Worm (Caenorhabditis elegans): ENCODE measurements around the gene fbxa-107.

The fbxa-107 gene

ce11 chrV:18144442-18144841 lies 20.7 kb downstream of the fbxa-107 start:
- TF ChIP-seq ets-7 (tag; optimal IDR thresholded peaks at IDR 0.05) (no peak), sea-1 (GFP tag; conservative IDR thresholded peaks at IDR 0.05) (no peak), F13C5.2 (tag; optimal IDR thresholded peaks at IDR 0.05) (no peak), ama-1 (optimal IDR thresholded peaks at IDR 0.05) (no peak), B0310.2 (tag; optimal IDR thresholded peaks at IDR 0.05) (no peak), hmg-4 (GFP tag; optimal IDR thresholded peaks at IDR 0.05) (no peak), tbx-37 (GFP tag; conservative IDR thresholded peaks at IDR 0.05) (no peak), ceh-13 (GFP tag; optimal IDR thresholded peaks at IDR 0.05) (no peak), scrt-1 (GFP tag; IDR thresholded peaks at IDR 0.05) (no peak), pes-1 (GFP tag; IDR thresholded peaks at IDR 0.05) (no peak), hmbx-1 (tag; optimal IDR thresholded peaks at IDR 0.05) (no peak), hnd-1 (tag; optimal IDR thresholded peaks at IDR 0.05) (no peak), tra-4 (tag; optimal IDR thresholded peaks at IDR 0.05) (no peak)

- no peak for TF ChIP-seq hmg-4 (GFP tag; optimal IDR thresholded peaks at IDR 0.05)
- TF ChIP-seq tbx-11 (GFP tag; IDR thresholded peaks at IDR 0.05) = no peak
- TF ChIP-seq hnd-1 (tag; optimal IDR thresholded peaks at IDR 0.05) = no peak
- no peak for TF ChIP-seq tbx-37 (GFP tag; conservative IDR thresholded peaks at IDR 0.05)
- no peak for TF ChIP-seq ceh-13 (GFP tag; optimal IDR thresholded peaks at IDR 0.05)
- no peak for TF ChIP-seq tra-4 (tag; optimal IDR thresholded peaks at IDR 0.05)
- no peak for TF ChIP-seq ets-7 (tag; optimal IDR thresholded peaks at IDR 0.05)
- TF ChIP-seq ceh-36 (tag; optimal IDR thresholded peaks at IDR 0.05) = no peak
- no peak for TF ChIP-seq scrt-1 (GFP tag; IDR thresholded peaks at IDR 0.05)
- no peak for TF ChIP-seq hmbx-1 (tag; optimal IDR thresholded peaks at IDR 0.05)
- no peak for TF ChIP-seq pes-1 (GFP tag; IDR thresholded peaks at IDR 0.05)
- no peak for TF ChIP-seq B0310.2 (tag; optimal IDR thresholded peaks at IDR 0.05)
- TF ChIP-seq aly-1 (tag; optimal IDR thresholded peaks at IDR 0.05) = no peak
- no peak for TF ChIP-seq flt-1 (GFP tag; IDR thresholded peaks at IDR 0.05)
- no peak for TF ChIP-seq sea-1 (GFP tag; conservative IDR thresholded peaks at IDR 0.05)
These were observed 22.3 kb downstream of the fbxa-107 start, which contains the start of gene C14A6.3 for ce11 chrV:18146077-18146476. C14A6.3 (plus strand) TSS chrV:18146377.

- TF ChIP-seq flt-1 (GFP tag; IDR thresholded peaks at IDR 0.05) (no peak), tra-4 (tag; optimal IDR thresholded peaks at IDR 0.05) (no peak), tbx-37 (GFP tag; conservative IDR thresholded peaks at IDR 0.05) (no peak), hmg-4 (GFP tag; optimal IDR thresholded peaks at IDR 0.05) (no peak), pes-1 (GFP tag; IDR thresholded peaks at IDR 0.05) (no peak), ceh-13 (GFP tag; optimal IDR thresholded peaks at IDR 0.05) (no peak), ceh-36 (tag; optimal IDR thresholded peaks at IDR 0.05) (no peak), ets-7 (tag; optimal IDR thresholded peaks at IDR 0.05) (no peak), aly-1 (tag; optimal IDR thresholded peaks at IDR 0.05) (no peak), hnd-1 (tag; optimal IDR thresholded peaks at IDR 0.05) (no peak), B0310.2 (tag; optimal IDR thresholded peaks at IDR 0.05) (no peak), hmbx-1 (tag; optimal IDR thresholded peaks at IDR 0.05) (no peak), tbx-11 (GFP tag; IDR thresholded peaks at IDR 0.05) (no peak), scrt-1 (GFP tag; IDR thresholded peaks at IDR 0.05) (no peak), ama-1 (optimal IDR thresholded peaks at IDR 0.05) (no peak), F13C5.2 (tag; optimal IDR thresholded peaks at IDR 0.05) (no peak)
These were observed 34.0 kb downstream of the fbxa-107 start, which contains the start of gene clec-48 for ce11 chrV:18157707-18158106. clec-48 (plus strand) TSS chrV:18158026.

DNA sequence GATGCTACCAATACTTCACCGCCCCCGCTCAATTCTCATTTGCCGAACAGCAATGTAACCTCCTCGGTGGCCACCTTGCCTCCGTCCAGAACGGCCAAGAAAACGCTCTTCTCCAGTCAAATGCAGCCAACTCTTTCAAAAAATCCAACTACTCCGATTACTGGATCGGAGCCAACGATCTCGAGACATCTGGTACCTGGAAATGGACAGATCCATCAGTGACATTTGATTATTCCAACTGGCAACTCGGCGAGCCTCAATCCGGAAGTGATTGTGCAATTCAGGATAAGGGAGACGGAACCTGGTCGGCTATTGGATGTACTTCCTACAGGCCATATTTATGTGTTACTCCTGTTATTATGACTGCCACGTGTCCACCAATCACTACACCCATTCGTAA lies 34.4 kb downstream of the fbxa-107 start:
- TF ChIP-seq tbx-11 (GFP tag; IDR thresholded peaks at IDR 0.05) (no peak), F13C5.2 (tag; optimal IDR thresholded peaks at IDR 0.05) (no peak), ceh-36 (tag; optimal IDR thresholded peaks at IDR 0.05) (no peak), hmg-4 (GFP tag; optimal IDR thresholded peaks at IDR 0.05) (no peak), hmbx-1 (tag; optimal IDR thresholded peaks at IDR 0.05) (no peak), pes-1 (GFP tag; IDR thresholded peaks at IDR 0.05) (no peak), flt-1 (GFP tag; IDR thresholded peaks at IDR 0.05) (no peak), sea-1 (GFP tag; conservative IDR thresholded peaks at IDR 0.05) (no peak), ets-7 (tag; optimal IDR thresholded peaks at IDR 0.05) (no peak), B0310.2 (tag; optimal IDR thresholded peaks at IDR 0.05) (no peak), aly-1 (tag; optimal IDR thresholded peaks at IDR 0.05) (no peak)

DNA sequence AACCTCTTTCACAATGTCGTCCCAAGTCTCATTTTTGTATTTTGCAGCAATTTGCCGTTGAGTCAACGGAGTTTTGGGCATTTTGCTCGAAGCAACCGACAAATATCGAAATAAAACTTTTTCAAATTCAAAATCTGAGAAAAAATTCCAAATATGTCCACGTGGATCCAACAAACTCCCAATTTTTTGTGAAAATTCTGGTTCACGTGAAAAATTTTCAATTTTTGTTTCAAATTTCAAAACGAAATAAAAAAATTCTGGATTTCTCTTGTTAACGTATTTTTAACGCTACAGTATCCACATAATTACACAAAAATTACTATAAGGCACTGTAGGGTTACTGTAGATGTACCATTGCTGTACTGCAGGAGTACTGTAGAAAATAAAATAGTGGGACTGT lies 37.5 kb downstream of the fbxa-107 start, which contains the start of gene C14A6.13:
TSS of gene C14A6.13 (minus strand) at position 101 of the 400 bp plus-strand sequence.
- TF ChIP-seq B0310.2 (tag; optimal IDR thresholded peaks at IDR 0.05) = no peak

- no peak for TF ChIP-seq B0310.2 (tag; optimal IDR thresholded peaks at IDR 0.05)
- TF ChIP-seq pes-1 (GFP tag; IDR thresholded peaks at IDR 0.05) = no peak
- no peak for TF ChIP-seq tbx-37 (GFP tag; conservative IDR thresholded peaks at IDR 0.05)
- no peak for TF ChIP-seq sea-1 (GFP tag; conservative IDR thresholded peaks at IDR 0.05)
These were observed 38.8 kb downstream of the fbxa-107 start, which contains the start of gene C14A6.12 for ce11 chrV:18162568-18162967. C14A6.12 (minus strand) TSS chrV:18162668.

DNA sequence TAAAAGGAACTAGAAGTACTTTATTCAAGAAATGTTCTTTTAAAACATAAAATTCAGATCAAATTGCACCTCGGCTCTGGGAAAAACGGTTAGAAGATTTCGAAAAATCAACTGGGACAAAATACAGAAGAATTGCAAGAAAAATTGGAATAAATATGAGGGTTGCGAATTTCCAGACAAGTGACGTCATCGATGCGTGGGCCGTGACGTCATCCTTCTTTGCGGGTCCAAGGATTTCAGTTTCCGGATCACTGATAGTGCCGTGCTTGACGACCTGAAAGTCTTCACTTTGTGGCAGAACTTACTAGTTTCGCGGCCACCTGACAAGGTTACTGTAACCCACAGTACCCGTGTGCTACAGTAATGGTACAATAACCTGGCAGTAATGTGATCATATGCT lies 39.7 kb downstream of the fbxa-107 start:
- no peak for TF ChIP-seq flt-1 (GFP tag; IDR thresholded peaks at IDR 0.05)
- TF ChIP-seq ama-1 (optimal IDR thresholded peaks at IDR 0.05) = no peak
- no peak for TF ChIP-seq hnd-1 (tag; optimal IDR thresholded peaks at IDR 0.05)
- no peak for TF ChIP-seq B0310.2 (tag; optimal IDR thresholded peaks at IDR 0.05)
- no peak for TF ChIP-seq ceh-13 (GFP tag; optimal IDR thresholded peaks at IDR 0.05)
- TF ChIP-seq aly-1 (tag; optimal IDR thresholded peaks at IDR 0.05) = no peak
- no peak for TF ChIP-seq tra-4 (tag; optimal IDR thresholded peaks at IDR 0.05)
- no peak for TF ChIP-seq hmg-4 (GFP tag; optimal IDR thresholded peaks at IDR 0.05)
- TF ChIP-seq tbx-11 (GFP tag; IDR thresholded peaks at IDR 0.05) = no peak
- no peak for TF ChIP-seq scrt-1 (GFP tag; IDR thresholded peaks at IDR 0.05)

DNA sequence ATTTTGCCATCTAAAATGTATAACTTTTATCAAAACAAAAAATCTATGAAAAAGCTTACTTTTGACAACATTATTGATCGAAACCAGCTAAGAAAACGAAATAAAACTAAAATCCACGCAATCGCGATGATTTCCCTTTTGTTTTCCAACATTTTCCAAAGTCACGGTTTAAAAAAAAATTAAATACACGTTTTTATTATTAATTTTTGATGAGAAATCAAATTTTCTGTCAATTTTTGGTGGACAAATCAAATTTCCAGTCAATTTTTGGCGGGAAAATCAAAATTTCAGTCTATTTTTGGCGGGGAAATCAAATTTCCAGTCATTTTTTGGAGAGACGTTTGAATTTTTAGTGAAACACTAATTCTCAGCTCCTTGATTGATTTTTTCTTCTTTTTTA lies 41.0 kb downstream of the fbxa-107 start, which contains the start of gene C14A6.5:
TSS of gene C14A6.5 (minus strand) at position 101 of the 400 bp plus-strand sequence.
- no peak for TF ChIP-seq ceh-36 (tag; optimal IDR thresholded peaks at IDR 0.05)
